Worm (Caenorhabditis elegans): ENCODE data around the gene C40A11.7.

DNA sequence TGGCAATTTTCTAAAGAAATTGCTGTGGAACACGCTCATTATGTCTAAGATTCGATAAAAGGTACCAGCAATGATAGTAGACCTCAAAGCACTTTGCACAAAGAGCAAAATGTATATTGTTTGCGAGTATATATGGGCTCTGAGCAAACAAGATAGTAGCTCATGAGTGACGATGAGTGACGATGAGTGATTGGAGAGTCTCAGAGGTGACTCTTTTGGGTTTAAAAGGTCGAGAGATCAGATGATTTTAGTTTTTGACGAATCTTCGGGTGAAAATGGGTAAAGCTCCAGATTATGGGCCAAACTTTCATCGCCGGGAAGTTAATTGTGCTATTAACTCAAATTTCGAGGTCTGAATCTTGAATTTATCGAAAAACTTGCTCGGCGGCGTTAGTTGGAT, 46.4 kb upstream of the C40A11.7 start:
- TF ChIP-seq lin-13 (GFP tag; optimal IDR thresholded peaks at IDR 0.05) (no peak), zag-1 (tag; optimal IDR thresholded peaks at IDR 0.05) (no peak), mdl-1 (tag; optimal IDR thresholded peaks at IDR 0.05) (no peak), skn-1 (tag; optimal IDR thresholded peaks at IDR 0.05) (no peak), unc-130 (tag; optimal IDR thresholded peaks at IDR 0.05) (no peak), ces-1 (GFP tag; optimal IDR thresholded peaks at IDR 0.05) (no peak)
